Fruit fly (Drosophila melanogaster): ENCODE results near the gene SmD2.

dm6 chr3R:6345814-6346213 is at the start of gene SmD2, which contains the start of gene CG18048:
- TF ChIP-seq Abd-B (GFP tag; optimal IDR thresholded peaks at IDR 0.05) (no peak), h (GFP tag; optimal IDR thresholded peaks at IDR 0.05) (peak; percentile 20), Dfd (GFP tag; optimal IDR thresholded peaks at IDR 0.05) (no peak), sage (GFP tag; optimal IDR thresholded peaks at IDR 0.05) (no peak), jim (GFP tag; optimal IDR thresholded peaks at IDR 0.05) (no peak), usp (GFP tag; optimal IDR thresholded peaks at IDR 0.05) (no peak), lola (GFP tag; optimal IDR thresholded peaks at IDR 0.05) (no peak), dmrt93B (GFP tag; optimal IDR thresholded peaks at IDR 0.05) (no peak), N (GFP tag; optimal IDR thresholded peaks at IDR 0.05) (no peak), foxo (GFP tag; optimal IDR thresholded peaks at IDR 0.05) (no peak)

Measured in whole organism, wandering third instar larva.